Fruit fly (Drosophila melanogaster) whole organism: ENCODE measurements around the gene Fancl.

Experiments
- CG8478 ChIP-seq: fragments of >200 bp; optimal IDR thresholded peaks from 2 replicates; lab custom pipeline; 2018; ENCODE audit warnings: inconsistent platforms
- Dll ChIP-seq: fragments of >200 bp; optimal IDR thresholded peaks from 2 replicates; lab custom pipeline; 2017
- EcR ChIP-seq, 2 experiments: fragments of >200 bp; optimal IDR thresholded peaks; 2 replicates each; lab custom pipeline; 2017; ENCODE audit warnings: missing biosample characterization in 2 of 2, missing genetic modification characterization in 2 of 2, missing genetic modification reagents in 2 of 2
- pan ChIP-seq: fragments of >200 bp; optimal IDR thresholded peaks from 2 replicates; lab custom pipeline; 2017
- psq ChIP-seq: fragments of >200 bp; optimal IDR thresholded peaks from 2 replicates; lab custom pipeline; 2017
- usp ChIP-seq: fragments of >200 bp; optimal IDR thresholded peaks from 2 replicates; lab custom pipeline; 2017; ENCODE audit warnings: missing biosample characterization, missing genetic modification characterization, mixed read lengths

Gene Fancl

DNA sequence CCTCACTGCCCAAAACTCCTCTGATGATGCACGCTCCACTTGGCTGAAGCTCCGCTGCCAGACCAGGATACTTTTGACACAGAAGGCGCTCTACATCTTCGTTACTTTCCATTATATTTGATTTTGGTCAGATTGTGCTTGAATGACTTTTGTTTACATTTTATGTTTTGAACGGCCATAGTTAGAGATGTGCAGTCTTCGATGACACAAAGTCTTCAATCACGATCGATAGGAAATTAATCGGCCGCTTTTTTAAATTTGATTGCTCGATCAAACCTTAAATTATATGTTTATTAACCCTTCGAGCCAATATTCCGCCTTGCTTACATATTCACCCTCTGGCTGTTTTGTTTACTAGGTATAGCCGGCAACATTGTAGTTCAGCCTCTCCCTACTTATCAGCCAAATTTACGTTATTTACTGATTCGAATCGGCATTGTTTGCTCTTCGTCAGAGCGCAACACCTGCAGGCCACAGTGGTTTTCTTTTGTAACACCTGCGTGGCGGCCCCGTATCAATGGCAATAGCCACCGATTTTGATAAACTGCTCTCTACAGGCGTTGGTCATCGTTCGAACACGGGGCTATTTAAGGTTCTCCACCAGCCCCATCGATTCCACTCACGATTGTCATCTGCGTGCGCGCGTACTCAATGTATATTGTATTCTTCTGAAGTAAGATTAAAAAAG, at the start of gene Fancl, which contains the start of gene Npc2e:
Fancl (minus strand) TSS at position 175 of the 688 bp plus-strand sequence.
Npc2e (plus strand) TSS at position 638 of the 688 bp plus-strand sequence.
- no peak for TF ChIP-seq usp (GFP tag; lab: Kevin White, UChicago)
- no peak for TF ChIP-seq EcR (GFP tag; optimal IDR thresholded peaks at IDR 0.05; lab: Kevin White, UChicago)
- TF ChIP-seq psq (lab: Kevin White, UChicago), result no peak
- TF ChIP-seq CG8478 (lab: Kevin White, UChicago), result no peak
- no peak for TF ChIP-seq Dll (lab: Kevin White, UChicago)
- no peak for TF ChIP-seq pan (lab: Kevin White, UChicago)

DNA sequence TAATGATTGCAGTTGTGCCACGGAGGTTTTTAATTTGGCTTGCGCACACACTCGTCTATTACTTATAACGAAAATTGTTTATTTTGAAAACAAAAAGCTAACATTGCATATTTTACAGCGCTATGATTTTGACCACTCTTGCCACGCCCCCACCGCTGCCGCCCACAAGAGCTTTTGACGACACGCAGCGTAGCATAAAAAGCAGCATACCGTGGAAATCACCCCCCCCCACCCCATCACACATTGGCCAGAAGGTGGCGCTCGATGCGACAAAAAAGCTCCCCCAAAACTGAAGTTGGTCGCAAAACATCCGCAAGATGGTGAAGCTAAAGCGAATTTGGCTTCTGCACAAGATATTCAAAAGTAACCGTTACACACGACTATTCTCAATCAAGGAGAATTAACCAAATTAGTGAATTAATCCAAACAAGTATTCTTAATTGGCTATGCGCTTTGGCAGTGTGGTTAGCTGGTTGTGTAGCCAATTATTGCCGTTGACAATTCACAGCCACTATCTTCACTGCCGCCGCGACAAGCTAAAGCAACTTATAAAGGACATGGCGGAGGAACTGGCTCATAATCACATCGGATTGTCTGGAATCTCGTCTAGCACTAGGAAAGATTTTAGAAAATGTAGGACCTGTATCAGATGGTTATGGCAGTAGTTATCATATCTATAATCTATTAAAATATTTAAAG, 48.0 kb upstream of the Fancl start:
- TF ChIP-seq CG8478 (lab: Kevin White, UChicago), result no peak
- TF ChIP-seq pan (lab: Kevin White, UChicago), result no peak
- no peak for TF ChIP-seq EcR (GFP tag; optimal IDR thresholded peaks at IDR 0.05; lab: Kevin White, UChicago)
- no peak for TF ChIP-seq psq (lab: Kevin White, UChicago)
- no peak for TF ChIP-seq Dll (lab: Kevin White, UChicago)
- TF ChIP-seq usp (GFP tag; lab: Kevin White, UChicago), result no peak

DNA sequence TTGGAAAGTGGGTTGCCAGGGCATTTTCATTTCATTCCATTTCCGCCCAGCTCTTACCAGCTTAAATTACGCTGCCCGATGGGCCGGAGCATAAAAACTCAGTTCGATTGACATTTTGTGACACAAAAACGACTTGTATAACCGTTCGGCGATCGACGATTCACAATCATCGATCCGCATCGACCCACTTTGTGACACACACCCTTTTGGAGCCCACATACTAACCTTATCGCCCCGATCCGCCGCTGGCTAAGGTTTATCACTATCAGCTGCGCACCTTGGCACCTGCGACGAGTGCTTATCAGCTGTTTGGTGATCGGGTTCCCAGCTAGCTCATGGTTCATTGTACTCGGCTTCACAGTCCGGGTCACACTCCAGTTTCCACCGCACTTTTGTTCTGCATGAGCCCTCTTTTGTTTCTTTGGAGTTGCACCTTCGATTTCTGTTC, 46.8 kb upstream of the Fancl start:
- TF ChIP-seq Dll (lab: Kevin White, UChicago), result no peak
- no peak for TF ChIP-seq psq (lab: Kevin White, UChicago)

DNA sequence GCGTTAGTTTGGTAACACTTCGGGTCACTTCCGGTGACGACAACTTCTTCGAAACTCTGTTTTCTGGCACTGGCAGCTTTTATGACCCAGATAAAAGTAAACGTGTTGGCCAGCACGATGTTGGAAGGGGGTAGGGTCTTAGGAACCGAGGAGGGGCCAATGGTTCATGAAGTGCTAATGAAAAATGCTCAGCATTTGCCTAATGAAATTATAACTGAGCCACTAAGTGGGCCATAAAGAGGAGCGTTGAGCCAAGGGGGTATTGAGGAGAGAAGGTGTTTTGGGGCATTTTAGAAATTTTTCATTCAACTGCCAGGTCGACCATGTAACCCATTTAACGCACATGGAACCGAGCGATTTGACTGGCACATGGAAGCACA, 45.6 kb upstream of the Fancl start:
- TF ChIP-seq pan (lab: Kevin White, UChicago) (no peak), EcR (GFP tag; optimal IDR thresholded peaks at IDR 0.05; lab: Kevin White, UChicago) (no peak), Dll (lab: Kevin White, UChicago) (no peak), usp (GFP tag; lab: Kevin White, UChicago) (no peak), CG8478 (lab: Kevin White, UChicago) (no peak), psq (lab: Kevin White, UChicago) (no peak)

DNA sequence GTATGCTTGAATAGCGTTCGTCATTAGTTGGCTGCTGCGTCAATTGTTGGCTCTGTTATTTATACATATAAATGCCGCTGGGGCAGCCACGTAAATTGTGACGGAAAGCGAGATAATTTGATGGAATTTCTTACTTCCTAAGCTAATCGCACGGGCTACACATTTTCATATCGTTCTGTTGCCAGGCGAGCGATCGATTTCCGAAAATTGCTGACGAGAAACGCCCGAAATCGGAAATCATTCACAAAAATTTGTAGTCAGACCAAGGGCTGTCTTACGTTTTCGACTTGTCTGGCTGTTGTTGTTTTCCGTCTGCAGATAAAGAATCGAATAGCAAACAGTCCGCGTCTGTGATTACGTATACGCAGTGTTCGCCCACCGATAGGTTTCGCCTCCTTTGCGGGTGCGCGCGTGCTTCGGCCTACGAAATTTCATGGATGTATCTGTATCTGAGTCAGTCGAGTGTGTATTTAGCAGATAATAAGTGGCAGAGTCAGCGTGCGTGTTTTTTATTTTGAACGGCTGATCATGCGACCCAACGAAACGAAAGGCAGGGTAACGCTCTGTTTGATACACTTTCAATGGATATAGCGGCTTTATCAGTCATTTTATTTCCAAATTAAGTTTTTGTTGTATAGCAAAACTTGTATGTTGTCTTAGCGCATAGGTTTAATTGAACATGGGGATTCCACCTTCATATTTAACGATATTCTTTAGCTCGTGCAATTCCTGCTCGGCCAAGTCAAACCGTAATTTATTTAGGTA, 45.0 kb upstream of the Fancl start:
- TF ChIP-seq pan (lab: Kevin White, UChicago) (no peak), CG8478 (lab: Kevin White, UChicago) (no peak), EcR (GFP tag; optimal IDR thresholded peaks at IDR 0.05; lab: Kevin White, UChicago) (no peak), usp (GFP tag; lab: Kevin White, UChicago) (no peak), Dll (lab: Kevin White, UChicago) (no peak), psq (lab: Kevin White, UChicago) (no peak)

DNA sequence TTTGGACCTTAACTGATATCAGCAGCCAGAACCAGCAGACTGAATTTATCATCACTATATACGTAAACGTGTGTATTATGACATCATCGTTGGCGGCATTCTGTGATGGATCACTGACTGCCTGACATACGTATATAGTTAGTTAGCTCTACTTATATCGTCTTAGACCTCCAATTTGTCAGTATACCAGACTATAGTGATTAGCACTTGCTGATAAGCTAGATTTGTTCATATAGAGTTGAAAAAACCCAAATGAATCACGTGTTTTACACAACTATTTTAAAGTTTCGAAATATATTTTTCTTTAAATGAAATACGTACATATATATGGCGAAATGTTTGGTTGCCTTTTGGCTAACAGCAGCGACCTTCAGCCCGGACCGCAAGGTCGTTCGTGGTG, 43.1 kb upstream of the Fancl start:
- TF ChIP-seq Dll (lab: Kevin White, UChicago) (no peak), usp (GFP tag; lab: Kevin White, UChicago) (no peak), CG8478 (lab: Kevin White, UChicago) (no peak), psq (lab: Kevin White, UChicago) (no peak), pan (lab: Kevin White, UChicago) (no peak), EcR (GFP tag; optimal IDR thresholded peaks at IDR 0.05; lab: Kevin White, UChicago) (no peak)

DNA sequence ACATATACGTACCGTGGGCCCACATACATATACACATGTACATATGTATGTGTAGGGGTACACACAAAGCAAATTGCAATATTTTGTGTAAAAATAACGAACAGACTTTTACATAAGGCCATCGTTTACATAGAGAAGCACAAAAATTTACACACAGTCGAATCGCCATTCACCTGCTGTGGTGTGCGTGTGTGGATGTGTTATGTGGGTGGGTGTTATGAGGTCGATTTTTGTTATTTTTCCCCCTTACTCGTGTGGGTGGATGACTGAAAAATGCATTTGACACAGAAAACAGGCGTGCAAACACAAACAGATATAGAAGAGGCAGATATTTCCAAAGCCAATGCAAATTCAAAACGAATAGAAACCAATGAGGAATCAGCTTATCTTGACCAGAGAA, 42.4 kb upstream of the Fancl start:
- TF ChIP-seq psq (lab: Kevin White, UChicago) (no peak), EcR (GFP tag; optimal IDR thresholded peaks at IDR 0.05; lab: Kevin White, UChicago) (no peak), pan (lab: Kevin White, UChicago) (no peak), usp (GFP tag; lab: Kevin White, UChicago) (no peak), Dll (lab: Kevin White, UChicago) (no peak), CG8478 (lab: Kevin White, UChicago) (no peak)

DNA sequence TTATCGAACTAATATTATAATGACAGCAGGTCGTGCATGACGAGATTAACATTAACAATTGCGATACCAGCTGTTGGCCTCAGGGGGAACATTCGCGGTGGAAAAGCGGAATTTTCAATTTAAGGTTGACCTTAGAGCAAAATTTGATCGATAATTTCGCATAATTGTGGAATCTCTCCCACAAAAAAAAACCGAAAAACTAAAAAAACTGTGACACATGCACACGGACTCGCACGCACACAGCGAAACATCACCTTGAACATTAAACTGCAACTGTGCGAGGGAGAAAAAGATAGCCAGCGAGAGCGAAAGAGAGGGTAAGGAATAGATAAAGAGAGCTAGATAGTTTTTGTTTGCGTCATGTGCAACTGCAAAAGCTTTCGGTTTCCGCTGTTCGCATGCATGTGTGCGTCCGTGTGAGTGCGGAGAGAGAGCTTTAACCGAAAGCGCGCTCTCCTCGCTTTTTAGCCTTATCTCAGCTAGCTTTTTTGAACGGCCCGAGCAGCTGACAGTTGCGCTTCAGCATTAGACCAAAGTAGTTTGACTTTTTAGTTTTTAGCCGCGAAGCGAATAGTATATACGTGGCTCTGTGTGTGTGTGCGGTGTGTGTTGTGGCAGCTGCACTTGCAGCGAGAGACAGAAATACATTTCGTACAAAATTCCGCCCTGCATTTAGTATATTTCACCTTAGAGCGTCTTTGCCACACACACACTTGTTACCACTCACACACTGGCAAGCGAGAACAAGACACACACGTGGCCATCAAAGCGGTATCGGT, 40.8 kb upstream of the Fancl start:
- no peak for TF ChIP-seq CG8478 (lab: Kevin White, UChicago)
- no peak for TF ChIP-seq Dll (lab: Kevin White, UChicago)

DNA sequence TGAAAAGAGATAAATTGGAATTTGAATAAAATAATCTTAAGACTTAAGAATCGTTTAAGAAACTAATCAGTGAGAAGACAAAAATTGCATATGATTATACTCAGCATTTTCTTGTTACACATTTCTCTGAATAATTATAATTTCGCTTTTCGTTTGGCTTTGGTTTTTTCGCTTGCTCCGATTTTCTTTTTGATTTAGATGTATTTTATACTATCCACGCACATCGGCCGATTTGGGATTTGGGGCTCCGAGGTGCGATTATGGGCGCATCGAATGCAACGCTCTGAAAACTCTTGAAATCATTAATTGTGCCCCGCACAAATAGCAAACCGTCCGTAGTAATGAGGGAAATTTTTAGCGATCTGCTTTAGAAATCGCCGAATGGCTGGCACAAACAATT, 38.8 kb upstream of the Fancl start:
- TF ChIP-seq psq (lab: Kevin White, UChicago) (no peak), pan (lab: Kevin White, UChicago) (no peak), Dll (lab: Kevin White, UChicago) (no peak), CG8478 (lab: Kevin White, UChicago) (no peak)

DNA sequence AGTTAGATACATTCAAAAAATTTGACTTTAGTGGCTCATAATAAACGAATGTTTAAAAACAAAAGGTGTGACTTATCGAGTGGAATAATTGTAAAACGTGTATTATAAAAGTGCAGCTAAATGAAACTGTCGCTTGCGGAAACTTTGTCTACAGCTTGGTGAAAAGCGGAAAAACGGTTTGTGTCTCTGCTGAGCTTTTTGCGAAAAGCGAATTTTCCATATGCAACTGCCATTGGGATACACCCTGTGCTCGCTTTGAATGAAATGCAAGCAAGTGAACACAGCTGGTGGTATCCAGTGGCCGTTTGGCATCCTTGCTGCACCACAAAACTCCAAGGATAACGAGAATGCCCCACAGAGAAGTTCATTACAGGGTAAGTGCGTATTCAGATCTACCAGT, 38.2 kb upstream of the Fancl start:
- no peak for TF ChIP-seq EcR (GFP tag; optimal IDR thresholded peaks at IDR 0.05; lab: Kevin White, UChicago)
- no peak for TF ChIP-seq pan (lab: Kevin White, UChicago)
- no peak for TF ChIP-seq usp (GFP tag; lab: Kevin White, UChicago)
- TF ChIP-seq Dll (lab: Kevin White, UChicago), result no peak
- TF ChIP-seq CG8478 (lab: Kevin White, UChicago), result no peak
- no peak for TF ChIP-seq psq (lab: Kevin White, UChicago)
